Worm (Caenorhabditis elegans) whole organism, L3 larva: ENCODE measurements around the gene F25E5.16.

Experiments used
- ZK546.5 ChIP-seq: sonication (generic microtip); optimal IDR thresholded peaks from 2 replicates; lab custom pipeline; 2017; ENCODE audit warnings: missing biosample characterization, missing genetic modification characterization
- egl-27 ChIP-seq: sonication (generic microtip); optimal IDR thresholded peaks from 4 replicates; lab custom pipeline; 2017; ENCODE audit warnings: missing biosample characterization, missing genetic modification reagents, missing genetic modification characterization
- eor-1 ChIP-seq, 2 experiments: fragments of 150-350 bp; optimal IDR thresholded peaks; 2 replicates each; lab custom pipeline; 2014 to 2018; ENCODE audit warnings: missing biosample characterization in 2 of 2, missing genetic modification characterization in 2 of 2
- fkh-10 ChIP-seq: sonication (generic microtip); optimal IDR thresholded peaks from 2 replicates; lab custom pipeline; 2017; ENCODE audit warnings: missing biosample characterization, missing genetic modification reagents, missing genetic modification characterization
- fkh-2 ChIP-seq: fragments of 150-350 bp; optimal IDR thresholded peaks from 2 replicates; lab custom pipeline; 2014; ENCODE audit warnings: missing biosample characterization, missing genetic modification reagents, missing genetic modification characterization
- lin-39 ChIP-seq: fragments of 150-350 bp; optimal IDR thresholded peaks from 2 replicates; lab custom pipeline; 2018; ENCODE audit warnings: missing biosample characterization, missing genetic modification reagents, missing genetic modification characterization
- nhr-23 ChIP-seq: fragments of 150-350 bp; optimal IDR thresholded peaks from 2 replicates; lab custom pipeline; 2014; ENCODE audit warnings: missing biosample characterization, missing genetic modification reagents, missing genetic modification characterization
- nhr-67 ChIP-seq: fragments of 150-350 bp; optimal IDR thresholded peaks from 2 replicates; lab custom pipeline; 2014; ENCODE audit warnings: missing biosample characterization, missing genetic modification characterization
- skn-1 ChIP-seq: fragments of 150-350 bp; optimal IDR thresholded peaks from 2 replicates; lab custom pipeline; 2014; ENCODE audit warnings: missing biosample characterization, missing genetic modification characterization
- ztf-4 ChIP-seq: fragments of 150-350 bp; optimal IDR thresholded peaks from 2 replicates; lab custom pipeline; 2014; ENCODE audit warnings: missing biosample characterization, missing genetic modification characterization

F25E5.16 gene

ce11 chrV:7487518-7487917 lies 49.4 kb downstream of the F25E5.16 start, which contains the start of gene srbc-7:
Gene srbc-7, minus strand, starts transcription at chrV:7487618.
- TF ChIP-seq ZK546.5 (tag; lab: Kevin White, UChicago): no peak
- no peak for TF ChIP-seq eor-1 (tag; optimal IDR thresholded peaks at IDR 0.05; lab: Kevin White, UChicago)
- TF ChIP-seq nhr-23 (tag; lab: Kevin White, UChicago): no peak
- no peak for TF ChIP-seq fkh-2 (tag; lab: Kevin White, UChicago)
- TF ChIP-seq fkh-10 (GFP tag; lab: Kevin White, UChicago): no peak
- TF ChIP-seq lin-39 (tag; lab: Kevin White, UChicago): no peak
- no peak for TF ChIP-seq skn-1
- TF ChIP-seq ztf-4 (tag; lab: Kevin White, UChicago): no peak
- no peak for TF ChIP-seq egl-27 (tag; lab: Kevin White, UChicago)
- no peak for TF ChIP-seq nhr-67 (tag; lab: Kevin White, UChicago)
